Worm (Caenorhabditis elegans): ENCODE data around the gene kars-1.

- no peak for TF ChIP-seq tbx-8 (GFP tag; optimal IDR thresholded peaks at IDR 0.05)
- no peak for TF ChIP-seq elt-3 (tag; optimal IDR thresholded peaks at IDR 0.05)
- no peak for TF ChIP-seq drap-1 (GFP tag; optimal IDR thresholded peaks at IDR 0.05)
- no peak for TF ChIP-seq mab-5 (tag; optimal IDR thresholded peaks at IDR 0.05)
- TF ChIP-seq nhr-237 (tag; optimal IDR thresholded peaks at IDR 0.05): no peak
- TF ChIP-seq ces-1 (GFP tag; optimal IDR thresholded peaks at IDR 0.05): no peak
These were observed 20.4 kb downstream of the kars-1 start, which contains the start of gene ZK1127.12 for ce11 chrII:7051778-7052177.
